Worm (Caenorhabditis elegans): ENCODE results near the gene R11G10.4.

DNA sequence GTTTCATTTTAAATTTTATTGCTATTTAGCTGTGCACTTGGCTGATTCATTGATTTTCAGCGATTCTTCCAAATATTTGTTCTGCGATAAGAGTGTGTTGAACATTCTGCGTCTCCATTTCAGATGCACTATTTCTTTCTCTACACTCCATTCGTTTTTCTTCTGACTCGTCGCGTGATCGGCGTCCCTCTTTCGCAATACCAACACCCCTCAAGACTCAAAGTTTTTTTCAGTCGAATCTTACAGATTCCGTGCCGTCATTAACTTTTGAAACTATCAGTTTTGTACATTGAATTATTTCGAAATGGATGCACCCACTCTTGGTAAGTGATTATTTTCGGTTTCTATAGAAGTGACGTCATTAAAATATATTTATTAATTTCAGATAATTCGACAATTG is 43.4 kb upstream of the R11G10.4 start, which contains the start of gene frm-10:
- TF ChIP-seq lin-13 (tag; optimal IDR thresholded peaks at IDR 0.05) (no peak), unc-62 (GFP tag; optimal IDR thresholded peaks at IDR 0.05) (no peak), ceh-83 (GFP tag; optimal IDR thresholded peaks at IDR 0.05) (no peak), blmp-1 (tag; optimal IDR thresholded peaks at IDR 0.05) (no peak), nhr-76 (tag; optimal IDR thresholded peaks at IDR 0.05) (no peak), ces-1 (GFP tag; optimal IDR thresholded peaks at IDR 0.05) (no peak), ztf-11 (tag; optimal IDR thresholded peaks at IDR 0.05) (no peak), lsy-2 (tag; optimal IDR thresholded peaks at IDR 0.05) (no peak), mep-1 (tag; optimal IDR thresholded peaks at IDR 0.05) (peak; percentile 4)
